Fruit fly (Drosophila melanogaster): ENCODE data around the gene CG16820.

Gene CG16820

dm6 chr2L:13219281-13220092 is 26.5 kb upstream of the CG16820 start, which contains the start of the genes CG9426 and mRF1 (continued):
- TF ChIP-seq eve (GFP tag; optimal IDR thresholded peaks at IDR 0.05) = no peak
- no peak for TF ChIP-seq Hand (GFP tag; optimal IDR thresholded peaks at IDR 0.05)
- TF ChIP-seq Opbp (GFP tag; IDR thresholded peaks at IDR 0.05; ENCODE audit: partially characterized antibody) = peak; percentile 97
- TF ChIP-seq hb (GFP tag; IDR thresholded peaks at IDR 0.05; ENCODE audit: partially characterized antibody) = peak; percentile 94
- TF ChIP-seq CG2202 (tag; optimal IDR thresholded peaks at IDR 0.05) = no peak
- peak; percentile 63 for TF ChIP-seq Ets97D (GFP tag; optimal IDR thresholded peaks at IDR 0.05)
- no peak for TF ChIP-seq CG4424 (GFP tag; optimal IDR thresholded peaks at IDR 0.05)
- no peak for TF ChIP-seq Max (GFP tag; optimal IDR thresholded peaks at IDR 0.05)
- TF ChIP-seq Dll (GFP tag; IDR thresholded peaks at IDR 0.05; ENCODE audit: partially characterized antibody) = peak; percentile 94
- peak; percentile 93 for TF ChIP-seq CG4617 (GFP tag; optimal IDR thresholded peaks at IDR 0.05; ENCODE audit: borderline replicate concordance)
- TF ChIP-seq fu2 (GFP tag; optimal IDR thresholded peaks at IDR 0.05) = peak; percentile 14
- peak; percentile 20 for TF ChIP-seq zfh2 (GFP tag; optimal IDR thresholded peaks at IDR 0.05)
- peak; percentile 88 for TF ChIP-seq sens (GFP tag)
- TF ChIP-seq CG17912 (GFP tag; optimal IDR thresholded peaks at IDR 0.05) = no peak
- no peak for TF ChIP-seq CG18476 (GFP tag; optimal IDR thresholded peaks at IDR 0.05)
- TF ChIP-seq da (GFP tag; optimal IDR thresholded peaks at IDR 0.05) = no peak
- peak; percentile 94 for TF ChIP-seq CG15514 (GFP tag; optimal IDR thresholded peaks at IDR 0.05)
- TF ChIP-seq Ssrp (tag; optimal IDR thresholded peaks at IDR 0.05) = no peak
- no peak for TF ChIP-seq so (GFP tag; IDR thresholded peaks at IDR 0.05)
- no peak for TF ChIP-seq pita (GFP tag; optimal IDR thresholded peaks at IDR 0.05)
- TF ChIP-seq CG13296 (GFP tag; optimal IDR thresholded peaks at IDR 0.05) = peak; percentile 6
- no peak for TF ChIP-seq fd102C (GFP tag; optimal IDR thresholded peaks at IDR 0.05)
- no peak for TF ChIP-seq CG14014 (GFP tag; IDR thresholded peaks at IDR 0.05)
- no peak for TF ChIP-seq CG1792 (GFP tag; optimal IDR thresholded peaks at IDR 0.05)
- no peak for TF ChIP-seq fd3F (GFP tag; optimal IDR thresholded peaks at IDR 0.05)
- peak; percentile 65 for TF ChIP-seq CG34376 (GFP tag; optimal IDR thresholded peaks at IDR 0.05)
- TF ChIP-seq sens-2 (GFP tag; IDR thresholded peaks at IDR 0.05) = no peak
- TF ChIP-seq Aef1 (GFP tag; IDR thresholded peaks at IDR 0.05) = peak; percentile 32; the same call in 1 of the 3 replicates
- TF ChIP-seq bigmax (GFP tag; optimal IDR thresholded peaks at IDR 0.05) = no peak
- TF ChIP-seq jigr1 (GFP tag; IDR thresholded peaks at IDR 0.05) = no peak
- peak; percentile 40 for TF ChIP-seq unpg (GFP tag; optimal IDR thresholded peaks at IDR 0.05)
- TF ChIP-seq pum (GFP tag; optimal IDR thresholded peaks at IDR 0.05) = no peak
- no peak for TF ChIP-seq Bdp1 (GFP tag; optimal IDR thresholded peaks at IDR 0.05)
- no peak for TF ChIP-seq slp2 (GFP tag; optimal IDR thresholded peaks at IDR 0.05)
- peak; percentile 20 for TF ChIP-seq CG17359 (tag; optimal IDR thresholded peaks at IDR 0.05)
- TF ChIP-seq Taf1 (GFP tag; IDR thresholded peaks at IDR 0.05) = no peak
- TF ChIP-seq trem (tag; optimal IDR thresholded peaks at IDR 0.05) = peak; percentile 77
- TF ChIP-seq zen2 (GFP tag; IDR thresholded peaks at IDR 0.05; ENCODE audit: partially characterized antibody) = peak; percentile 95
- TF ChIP-seq CG17829 (tag; optimal IDR thresholded peaks at IDR 0.05) = peak; percentile 61
- TF ChIP-seq CG30403 (GFP tag; optimal IDR thresholded peaks at IDR 0.05) = peak; percentile 12
- TF ChIP-seq CG9797 (GFP tag; optimal IDR thresholded peaks at IDR 0.05) = peak; percentile 17
- TF ChIP-seq H2.0 (GFP tag; IDR thresholded peaks at IDR 0.05) = no peak
- no peak for TF ChIP-seq CG3847 (GFP tag; IDR thresholded peaks at IDR 0.05)
- peak; percentile 34 for TF ChIP-seq Xbp1 (GFP tag; optimal IDR thresholded peaks at IDR 0.05)
- TF ChIP-seq tx (GFP tag; optimal IDR thresholded peaks at IDR 0.05) = peak; percentile 10
- peak; percentile 7 for TF ChIP-seq CG7839 (tag; optimal IDR thresholded peaks at IDR 0.05)
- no peak for TF ChIP-seq dimm (GFP tag; IDR thresholded peaks at IDR 0.05)
- no peak for TF ChIP-seq CG17612 (GFP tag; IDR thresholded peaks at IDR 0.05)
- peak; percentile 27 for TF ChIP-seq ERR (GFP tag; optimal IDR thresholded peaks at IDR 0.05)
- peak; percentile 3 for TF ChIP-seq CG9727 (GFP tag; optimal IDR thresholded peaks at IDR 0.05)

Measured in whole organism, embryonic.